Fruit fly (Drosophila melanogaster) whole organism, embryonic: ENCODE measurements around the gene Myo10A.

Source experiments
- Aef1 ChIP-seq: fragments of 200-800 bp; sonication (Bioruptor generic); IDR thresholded peaks from 3 replicates; pipeline ENCODE4 v1.3.6; 2022; ENCODE audit warnings: missing biosample characterization, missing genetic modification characterization
- Bteb2 ChIP-seq: fragments of 200-800 bp; sonication (Bioruptor generic); optimal IDR thresholded peaks from 2 replicates; lab custom pipeline; 2016; ENCODE audit warnings: missing biosample characterization, missing genetic modification characterization
- CG11504 ChIP-seq: fragments of 200-800 bp; sonication (Bioruptor generic); optimal IDR thresholded peaks from 3 replicates; lab custom pipeline; 2019; ENCODE audit warnings: missing biosample characterization, mild to moderate bottlenecking, missing genetic modification characterization, moderate library complexity
- CG15479 ChIP-seq: fragments of 200-800 bp; sonication (Bioruptor generic); optimal IDR thresholded peaks from 3 replicates; lab custom pipeline; 2019; ENCODE audit warnings: missing biosample characterization, mild to moderate bottlenecking, missing genetic modification characterization, moderate library complexity
- CG1603 ChIP-seq: fragments of 200-800 bp; sonication (Bioruptor generic); optimal IDR thresholded peaks from 2 replicates; lab custom pipeline; 2019; ENCODE audit warnings: missing biosample characterization, mild to moderate bottlenecking, missing genetic modification characterization, moderate library complexity
- CG1647 ChIP-seq: fragments of 200-800 bp; sonication (Bioruptor generic); optimal IDR thresholded peaks from 3 replicates; lab custom pipeline; 2016; ENCODE audit warnings: missing biosample characterization, missing genetic modification characterization
- CG17186 ChIP-seq: fragments of 200-800 bp; sonication (Bioruptor generic); optimal IDR thresholded peaks from 3 replicates; lab custom pipeline; 2017; ENCODE audit warnings: missing biosample characterization, missing genetic modification reagents, missing genetic modification characterization
- CG31224 ChIP-seq: fragments of 200-800 bp; sonication (Bioruptor generic); IDR thresholded peaks from 2 replicates; pipeline ENCODE4 v1.3.6; 2022; ENCODE audit warnings: missing biosample characterization, missing genetic modification characterization
- CG3163 ChIP-seq: fragments of 200-800 bp; sonication (Bioruptor generic); optimal IDR thresholded peaks from 3 replicates; lab custom pipeline; 2016; ENCODE audit warnings: missing biosample characterization, missing genetic modification characterization
- CG3281 ChIP-seq: fragments of 200-800 bp; sonication (Bioruptor generic); optimal IDR thresholded peaks from 3 replicates; lab custom pipeline; 2017; ENCODE audit warnings: missing biosample characterization, mild to moderate bottlenecking, missing genetic modification characterization
- CG33557 ChIP-seq: fragments of 200-800 bp; sonication (Bioruptor generic); optimal IDR thresholded peaks from 2 replicates; lab custom pipeline; 2019; ENCODE audit warnings: missing biosample characterization, mild to moderate bottlenecking, missing genetic modification characterization, moderate library complexity
- CG3838 ChIP-seq: fragments of 200-800 bp; sonication (Bioruptor generic); optimal IDR thresholded peaks from 3 replicates; lab custom pipeline; 2016; ENCODE audit warnings: missing biosample characterization, missing genetic modification characterization
- CG4617 ChIP-seq: fragments of 200-800 bp; sonication (Bioruptor generic); optimal IDR thresholded peaks from 3 replicates; lab custom pipeline; 2016; ENCODE audit warnings: missing biosample characterization, missing genetic modification characterization, borderline replicate concordance
- CG5180 ChIP-seq: fragments of 200-800 bp; sonication (Bioruptor generic); optimal IDR thresholded peaks from 3 replicates; lab custom pipeline; 2017; ENCODE audit warnings: missing biosample characterization, missing genetic modification characterization, mild to moderate bottlenecking, moderate library complexity, missing genetic modification reagents
- CG9817 ChIP-seq: fragments of 200-800 bp; sonication (Bioruptor generic); optimal IDR thresholded peaks from 2 replicates; lab custom pipeline; 2018; ENCODE audit warnings: missing biosample characterization, mild to moderate bottlenecking, missing genetic modification characterization, moderate library complexity
- Dp ChIP-seq: fragments of 200-800 bp; sonication (Bioruptor generic); optimal IDR thresholded peaks from 2 replicates; lab custom pipeline; 2018; ENCODE audit warnings: missing biosample characterization, mild to moderate bottlenecking, missing genetic modification characterization, moderate library complexity
- Drgx ChIP-seq: fragments of 200-800 bp; sonication (Bioruptor generic); IDR thresholded peaks from 2 replicates; pipeline ENCODE4 v1.3.6; 2022; ENCODE audit warnings: missing biosample characterization, missing genetic modification characterization
- Elba2 ChIP-seq: fragments of 200-800 bp; sonication (Bioruptor generic); optimal IDR thresholded peaks from 3 replicates; lab custom pipeline; 2016; ENCODE audit warnings: missing biosample characterization, missing genetic modification characterization
- H15 ChIP-seq: fragments of 200-800 bp; sonication (Bioruptor generic); IDR thresholded peaks from 3 replicates; pipeline ENCODE4 v1.3.6; 2022; ENCODE audit warnings: missing biosample characterization, missing genetic modification characterization
- Hr51 ChIP-seq, 2 experiments: fragments of 200-800 bp; sonication (Bioruptor generic); optimal IDR thresholded peaks; 2 replicates in 1 of 2; 3 replicates in 1 of 2; lab custom pipeline; 2016 to 2018; ENCODE audit warnings: missing biosample characterization in 2 of 2, missing genetic modification characterization in 2 of 2, mild to moderate bottlenecking in 1 of 2, moderate library complexity in 1 of 2
- Max ChIP-seq: fragments of 200-800 bp; sonication (Bioruptor generic); optimal IDR thresholded peaks from 2 replicates; lab custom pipeline; 2016; ENCODE audit warnings: missing biosample characterization, mild to moderate bottlenecking, missing genetic modification characterization
- Med ChIP-seq: fragments of 200-800 bp; sonication (Bioruptor generic); peaks from one replicate; lab custom pipeline; 2016; ENCODE audit warnings: missing biosample characterization, missing genetic modification characterization, mild to moderate bottlenecking, inconsistent platforms, moderate library complexity
- Sox102F ChIP-seq: fragments of 200-800 bp; sonication (Bioruptor generic); optimal IDR thresholded peaks from 2 replicates; lab custom pipeline; 2018; ENCODE audit warnings: missing biosample characterization, mild to moderate bottlenecking, missing genetic modification characterization, moderate library complexity
- Ssrp ChIP-seq: fragments of 200-800 bp; sonication (Bioruptor generic); optimal IDR thresholded peaks from 2 replicates; lab custom pipeline; 2018; ENCODE audit warnings: missing biosample characterization, mild to moderate bottlenecking, missing genetic modification characterization, moderate library complexity
- TFAM ChIP-seq: fragments of 200-800 bp; sonication (Bioruptor generic); optimal IDR thresholded peaks from 2 replicates; lab custom pipeline; 2017; ENCODE audit warnings: missing biosample characterization, missing genetic modification characterization, inconsistent platforms
- Tbp ChIP-seq: fragments of >200 bp; optimal IDR thresholded peaks from 2 replicates; lab custom pipeline; 2018; ENCODE audit warnings: missing biosample characterization, missing genetic modification characterization
- abd-A ChIP-seq: fragments of 200-800 bp; sonication (Bioruptor generic); optimal IDR thresholded peaks from 3 replicates; lab custom pipeline; 2019; ENCODE audit warnings: missing biosample characterization, mild to moderate bottlenecking, missing genetic modification characterization, moderate library complexity
- az2 ChIP-seq: fragments of 200-800 bp; sonication (Bioruptor generic); optimal IDR thresholded peaks from 3 replicates; lab custom pipeline; 2016; ENCODE audit warnings: missing biosample characterization, missing genetic modification characterization
- bowl ChIP-seq: fragments of 200-800 bp; sonication (Bioruptor generic); IDR thresholded peaks from 2 replicates; pipeline ENCODE4 v1.3.6; 2022; ENCODE audit warnings: missing biosample characterization, missing genetic modification characterization
- cato ChIP-seq: fragments of 200-800 bp; sonication (Bioruptor generic); optimal IDR thresholded peaks from 2 replicates; lab custom pipeline; 2016; ENCODE audit warnings: missing biosample characterization, missing genetic modification characterization, borderline replicate concordance
- cg ChIP-seq: fragments of 200-800 bp; sonication (Bioruptor generic); optimal IDR thresholded peaks from 3 replicates; lab custom pipeline; 2019; ENCODE audit warnings: missing biosample characterization, mild to moderate bottlenecking, missing genetic modification characterization, moderate library complexity
- chinmo ChIP-seq: fragments of 200-800 bp; sonication (Bioruptor generic); IDR thresholded peaks from 4 replicates; pipeline ENCODE4 v1.3.6; 2022; ENCODE audit warnings: missing biosample characterization, missing genetic modification characterization; ENCODE audit not compliant: partially characterized antibody
- ci ChIP-seq: fragments of 200-800 bp; sonication (Bioruptor generic); IDR thresholded peaks from 3 replicates; pipeline ENCODE4 v1.3.6; 2022; ENCODE audit warnings: missing biosample characterization, missing genetic modification characterization
- dati ChIP-seq: fragments of 200-800 bp; sonication (Bioruptor generic); IDR thresholded peaks from 2 replicates; pipeline ENCODE4 v1.3.6; 2022; ENCODE audit warnings: missing biosample characterization, missing genetic modification characterization
- dmrt99B ChIP-seq: fragments of 200-800 bp; sonication (Bioruptor generic); optimal IDR thresholded peaks from 2 replicates; lab custom pipeline; 2018; ENCODE audit warnings: missing biosample characterization, mild to moderate bottlenecking, missing genetic modification characterization, moderate library complexity
- dpn ChIP-seq, 2 experiments: fragments of 200-800 bp; sonication (Bioruptor generic); optimal IDR thresholded peaks; 3 replicates each; lab custom pipeline; 2016; ENCODE audit warnings: missing biosample characterization in 2 of 2, missing genetic modification characterization in 2 of 2
- eyg ChIP-seq: fragments of 200-800 bp; sonication (Bioruptor generic); optimal IDR thresholded peaks from 3 replicates; lab custom pipeline; 2016; ENCODE audit warnings: missing biosample characterization, missing genetic modification characterization
- gsb ChIP-seq: fragments of 200-800 bp; sonication (Bioruptor generic); IDR thresholded peaks from 2 replicates; pipeline ENCODE4 v1.3.6; 2022; ENCODE audit warnings: missing biosample characterization, missing genetic modification characterization
- jumu ChIP-seq: fragments of 200-800 bp; sonication (Bioruptor generic); optimal IDR thresholded peaks from 3 replicates; lab custom pipeline; 2016; ENCODE audit warnings: missing biosample characterization, missing genetic modification characterization
- kay ChIP-seq: fragments of 200-800 bp; sonication (Bioruptor generic); optimal IDR thresholded peaks from 2 replicates; lab custom pipeline; 2016; ENCODE audit warnings: missing biosample characterization, missing genetic modification characterization
- schlank ChIP-seq: fragments of 200-800 bp; sonication (Bioruptor generic); optimal IDR thresholded peaks from 2 replicates; lab custom pipeline; 2018; ENCODE audit warnings: missing biosample characterization, mild to moderate bottlenecking, missing genetic modification characterization
- sd ChIP-seq: fragments of 200-800 bp; sonication (Bioruptor generic); optimal IDR thresholded peaks from 3 replicates; lab custom pipeline; 2018; ENCODE audit warnings: missing biosample characterization, mild to moderate bottlenecking, missing genetic modification characterization, moderate library complexity
- sens ChIP-seq: fragments of 200-800 bp; sonication (Bioruptor generic); peaks from one replicate; lab custom pipeline; 2016; ENCODE audit warnings: missing biosample characterization, missing genetic modification characterization
- sens-2 ChIP-seq: fragments of 200-800 bp; sonication (Bioruptor generic); IDR thresholded peaks from 2 replicates; pipeline ENCODE4 v1.3.6; 2022; ENCODE audit warnings: missing biosample characterization, missing genetic modification characterization
- tll ChIP-seq, 2 experiments: fragments of 200-800 bp in 1 of 2; fragments of >200 bp in 1 of 2; sonication (Bioruptor generic) in 1 of 2; optimal IDR thresholded peaks; 2 replicates each; lab custom pipeline; 2017 to 2019; ENCODE audit warnings: missing biosample characterization in 2 of 2, missing genetic modification characterization in 2 of 2, mild to moderate bottlenecking in 1 of 2, moderate library complexity in 1 of 2
- vfl ChIP-seq: fragments of 200-800 bp; sonication (Bioruptor generic); optimal IDR thresholded peaks from 2 replicates; lab custom pipeline; 2016; ENCODE audit warnings: missing biosample characterization, missing genetic modification characterization
- vvl ChIP-seq: fragments of 200-800 bp; sonication (Bioruptor generic); IDR thresholded peaks from 2 replicates; pipeline ENCODE4 v1.3.6; 2022; ENCODE audit warnings: missing biosample characterization, missing genetic modification characterization
- wek ChIP-seq: fragments of 200-800 bp; sonication (Bioruptor generic); optimal IDR thresholded peaks from 3 replicates; lab custom pipeline; 2018; ENCODE audit warnings: missing biosample characterization, mild to moderate bottlenecking, missing genetic modification characterization, moderate library complexity

Myo10A gene

dm6 chrX:10933776-10934175 lies 3.1 kb downstream of the Myo10A start:
- TF ChIP-seq Med (GFP tag; lab: Kevin White, UChicago) (peak; percentile 24), dmrt99B (tag; lab: Kevin White, UChicago) (peak; percentile 8), cato (GFP tag; lab: Kevin White, UChicago) (no peak), CG1603 (tag; lab: Kevin White, UChicago) (peak; percentile 18), CG31224 (GFP tag; lab: Robert Waterston, UW) (no peak), CG15479 (GFP tag; lab: Kevin White, UChicago) (no peak), Sox102F (peak; percentile 9), Drgx (GFP tag; lab: Robert Waterston, UW) (peak; percentile 35; the same call in 1 of the 2 replicates), gsb (GFP tag; lab: Robert Waterston, UW) (no peak), CG4617 (GFP tag; lab: Kevin White, UChicago) (no peak), H15 (GFP tag; lab: Robert Waterston, UW) (no peak), CG1647 (no peak), wek (GFP tag; lab: Kevin White, UChicago) (no peak), CG11504 (tag; lab: Kevin White, UChicago) (peak; percentile 14), Elba2 (peak; percentile 46), Bteb2 (GFP tag; lab: Kevin White, UChicago) (no peak), sens (GFP tag; lab: Kevin White, UChicago) (peak; percentile 53), ci (GFP tag; lab: Robert Waterston, UW) (0 out of 3 replicates have a peak, but pooled peaks have one; percentile 39), dati (GFP tag; lab: Robert Waterston, UW) (no peak), Dp (GFP tag; lab: Kevin White, UChicago) (no peak), CG17186 (GFP tag; lab: Kevin White, UChicago) (no peak)

- peak; percentile 35 for TF ChIP-seq abd-A (tag; lab: Kevin White, UChicago)
- TF ChIP-seq CG33557 (GFP tag; lab: Kevin White, UChicago) = no peak
- TF ChIP-seq chinmo = peak; percentile 64; the same call in 1 of the 4 replicates
- peak; percentile 98 for TF ChIP-seq sd (tag; lab: Kevin White, UChicago)
- peak; percentile 22 for TF ChIP-seq cg (GFP tag; lab: Kevin White, UChicago)
- 0 out of 2 replicates have a peak, but pooled peaks have one; percentile 30 for TF ChIP-seq vvl (GFP tag; lab: Robert Waterston, UW)
Observed at dm6 chrX:10935587-10935986, 4.9 kb downstream of the Myo10A start.

- TF ChIP-seq eyg (GFP tag; lab: Kevin White, UChicago) (peak; percentile 62), CG3838 (GFP tag; lab: Kevin White, UChicago) (peak; percentile 18), Aef1 (GFP tag; lab: Robert Waterston, UW) (peak; percentile 86), CG4617 (GFP tag; lab: Kevin White, UChicago) (peak; percentile 30), TFAM (no peak), jumu (GFP tag; lab: Kevin White, UChicago) (peak; percentile 73), CG3281 (GFP tag; lab: Kevin White, UChicago) (peak; percentile 75), az2 (peak; percentile 79), Tbp (GFP tag; lab: Kevin White, UChicago) (no peak), bowl (GFP tag; lab: Robert Waterston, UW) (peak; percentile 76), sens-2 (GFP tag; lab: Robert Waterston, UW) (peak; percentile 70), schlank (tag; lab: Kevin White, UChicago) (peak; percentile 56), Max (GFP tag; lab: Kevin White, UChicago) (peak; percentile 59), Hr51 (GFP tag; optimal IDR thresholded peaks at IDR 0.05; lab: Kevin White, UChicago) (peak; percentile 49 to 92), CG1647 (peak; percentile 75), CG9817 (tag; lab: Kevin White, UChicago) (peak; percentile 86), dpn (GFP tag; optimal IDR thresholded peaks at IDR 0.05; lab: Kevin White, UChicago) (peak; percentile 83 to 86), CG5180 (peak; percentile 77), tll (GFP tag; optimal IDR thresholded peaks at IDR 0.05; lab: Kevin White, UChicago) (no peak), CG3163 (GFP tag; lab: Kevin White, UChicago) (peak; percentile 45), kay (GFP tag; lab: Kevin White, UChicago) (peak; percentile 82), Ssrp (peak; percentile 81), vfl (peak; percentile 33)
Observed at dm6 chrX:10936599-10936998, 6.0 kb downstream of the Myo10A start.
